Fruit fly (Drosophila melanogaster) whole organism, embryonic: ENCODE measurements around the gene CG43210.

Experiments used
- Adf1 ChIP-seq: fragments of 200-800 bp; sonication (Bioruptor generic); IDR thresholded peaks from 2 replicates; pipeline ENCODE4 v1.3.6; 2022; ENCODE audit warnings: missing biosample characterization, missing genetic modification characterization
- Atf6 ChIP-seq: fragments of 200-800 bp; sonication (Bioruptor generic); IDR thresholded peaks from 2 replicates; pipeline ENCODE4 v1.3.6; 2022; ENCODE audit warnings: missing biosample characterization, missing genetic modification characterization
- Bgb ChIP-seq: fragments of 200-800 bp; sonication (Bioruptor generic); IDR thresholded peaks from 2 replicates; pipeline ENCODE4 v1.3.6; 2022; ENCODE audit warnings: missing biosample characterization, missing genetic modification characterization; ENCODE audit not compliant: partially characterized antibody
- CG1024 ChIP-seq: fragments of 200-800 bp; sonication (Bioruptor generic); IDR thresholded peaks from 2 replicates; pipeline ENCODE4 v1.3.6; 2022; ENCODE audit warnings: missing biosample characterization, missing genetic modification characterization
- CG10366 ChIP-seq: fragments of 200-800 bp; sonication (Bioruptor generic); IDR thresholded peaks from 2 replicates; pipeline ENCODE4 v1.3.6; 2022; ENCODE audit warnings: missing biosample characterization, missing genetic modification characterization
- CG10431 ChIP-seq: fragments of 200-800 bp; sonication (Bioruptor generic); optimal IDR thresholded peaks from 3 replicates; lab custom pipeline; 2018; ENCODE audit warnings: missing biosample characterization, mild to moderate bottlenecking, missing genetic modification characterization
- CG10565 ChIP-seq: fragments of 200-800 bp; sonication (Bioruptor generic); optimal IDR thresholded peaks from 3 replicates; lab custom pipeline; 2016; ENCODE audit warnings: missing biosample characterization, mild to moderate bottlenecking, missing genetic modification characterization
- CG11504 ChIP-seq: fragments of 200-800 bp; sonication (Bioruptor generic); optimal IDR thresholded peaks from 3 replicates; lab custom pipeline; 2019; ENCODE audit warnings: missing biosample characterization, mild to moderate bottlenecking, missing genetic modification characterization, moderate library complexity
- CG11696 ChIP-seq: fragments of 200-800 bp; sonication (Bioruptor generic); IDR thresholded peaks from 2 replicates; pipeline ENCODE4 v1.3.6; 2022; ENCODE audit warnings: missing biosample characterization, missing genetic modification characterization
- CG12219 ChIP-seq: fragments of 200-800 bp; sonication (Bioruptor generic); optimal IDR thresholded peaks from 3 replicates; lab custom pipeline; 2018; ENCODE audit warnings: missing biosample characterization, mild to moderate bottlenecking, missing genetic modification characterization
- CG12744 ChIP-seq: fragments of 200-800 bp; sonication (Bioruptor generic); optimal IDR thresholded peaks from 2 replicates; lab custom pipeline; 2016; ENCODE audit warnings: missing biosample characterization, missing genetic modification characterization
- CG12769 ChIP-seq: fragments of 200-800 bp; sonication (Bioruptor generic); optimal IDR thresholded peaks from 2 replicates; lab custom pipeline; 2019; ENCODE audit warnings: missing biosample characterization, mild to moderate bottlenecking, missing genetic modification characterization, moderate library complexity
- CG12942 ChIP-seq: fragments of 200-800 bp; sonication (Bioruptor generic); optimal IDR thresholded peaks from 3 replicates; lab custom pipeline; 2016; ENCODE audit warnings: missing biosample characterization, missing genetic modification characterization
- CG13287 ChIP-seq: fragments of 200-800 bp; sonication (Bioruptor generic); IDR thresholded peaks from 2 replicates; pipeline ENCODE4 v1.3.6; 2022; ENCODE audit warnings: missing biosample characterization, missing genetic modification characterization; ENCODE audit not compliant: partially characterized antibody
- CG17612 ChIP-seq: fragments of 200-800 bp; sonication (Bioruptor generic); IDR thresholded peaks from 2 replicates; pipeline ENCODE4 v1.3.6; 2022; ENCODE audit warnings: missing biosample characterization, missing genetic modification characterization
- CG17829 ChIP-seq: fragments of 200-800 bp; optimal IDR thresholded peaks from 2 replicates; lab custom pipeline; 2019; ENCODE audit warnings: missing biosample characterization, mild to moderate bottlenecking, missing genetic modification characterization, moderate library complexity
- CG17912 ChIP-seq: fragments of 200-800 bp; sonication (Bioruptor generic); optimal IDR thresholded peaks from 2 replicates; lab custom pipeline; 2018; ENCODE audit warnings: missing biosample characterization, mild to moderate bottlenecking, missing genetic modification characterization
- CG2199 ChIP-seq: fragments of 200-800 bp; sonication (Bioruptor generic); IDR thresholded peaks from 3 replicates; pipeline ENCODE4 v1.3.6; 2022; ENCODE audit warnings: missing biosample characterization, missing genetic modification characterization
- CG3163 ChIP-seq: fragments of 200-800 bp; sonication (Bioruptor generic); optimal IDR thresholded peaks from 3 replicates; lab custom pipeline; 2016; ENCODE audit warnings: missing biosample characterization, missing genetic modification characterization
- CG32532 ChIP-seq: fragments of 200-800 bp; sonication (Bioruptor generic); IDR thresholded peaks from 2 replicates; pipeline ENCODE4 v1.3.6; 2022; ENCODE audit warnings: missing biosample characterization, missing genetic modification characterization
- CG32767 ChIP-seq: fragments of 200-800 bp; sonication (Bioruptor generic); IDR thresholded peaks from 2 replicates; pipeline ENCODE4 v1.3.6; 2022; ENCODE audit warnings: missing biosample characterization, missing genetic modification characterization
- CG3281 ChIP-seq: fragments of 200-800 bp; sonication (Bioruptor generic); optimal IDR thresholded peaks from 3 replicates; lab custom pipeline; 2017; ENCODE audit warnings: missing biosample characterization, mild to moderate bottlenecking, missing genetic modification characterization
- CG33213 ChIP-seq: fragments of 200-800 bp; sonication (Bioruptor generic); optimal IDR thresholded peaks from 3 replicates; lab custom pipeline; 2016; ENCODE audit warnings: missing biosample characterization, missing genetic modification characterization
- CG43689 ChIP-seq: fragments of 200-800 bp; sonication (Bioruptor generic); IDR thresholded peaks from 2 replicates; pipeline ENCODE4 v1.3.6; 2022; ENCODE audit warnings: missing biosample characterization, missing genetic modification characterization
- CG6813 ChIP-seq: fragments of 200-800 bp; sonication (Bioruptor generic); optimal IDR thresholded peaks from 2 replicates; lab custom pipeline; 2017; ENCODE audit warnings: missing biosample characterization, missing genetic modification characterization, mild to moderate bottlenecking, moderate library complexity, missing genetic modification reagents
- CG9215 ChIP-seq: fragments of 200-800 bp; sonication (Bioruptor generic); IDR thresholded peaks from 2 replicates; pipeline ENCODE4 v1.3.6; 2022; ENCODE audit warnings: missing biosample characterization, missing genetic modification characterization
- CG9817 ChIP-seq: fragments of 200-800 bp; sonication (Bioruptor generic); optimal IDR thresholded peaks from 2 replicates; lab custom pipeline; 2018; ENCODE audit warnings: missing biosample characterization, mild to moderate bottlenecking, missing genetic modification characterization, moderate library complexity
- Doc3 ChIP-seq: fragments of 200-800 bp; sonication (Bioruptor generic); IDR thresholded peaks from 3 replicates; pipeline ENCODE4 v1.3.6; 2022; ENCODE audit warnings: missing biosample characterization, missing genetic modification characterization; ENCODE audit not compliant: partially characterized antibody
- Dref ChIP-seq: fragments of 200-800 bp; sonication (Bioruptor generic); IDR thresholded peaks from 2 replicates; pipeline ENCODE4 v1.3.6; 2022; ENCODE audit warnings: missing biosample characterization, missing genetic modification characterization
- Eip74EF ChIP-seq, 2 experiments: fragments of 200-800 bp in 1 of 2; fragments of >200 bp in 1 of 2; sonication (Bioruptor generic) in 1 of 2; optimal IDR thresholded peaks; 2 replicates each; lab custom pipeline; 2017 to 2019; ENCODE audit warnings: missing biosample characterization in 2 of 2, missing genetic modification characterization in 2 of 2, mild to moderate bottlenecking in 1 of 2, moderate library complexity in 1 of 2
- HLH4C ChIP-seq: fragments of 200-800 bp; sonication (Bioruptor generic); IDR thresholded peaks from 3 replicates; pipeline ENCODE4 v1.3.6; 2022; ENCODE audit warnings: missing biosample characterization, missing genetic modification characterization; ENCODE audit not compliant: partially characterized antibody
- HmgD ChIP-seq: fragments of 200-800 bp; sonication (Bioruptor generic); optimal IDR thresholded peaks from 3 replicates; lab custom pipeline; 2016; ENCODE audit warnings: missing biosample characterization, missing genetic modification characterization
- Nf-YC ChIP-seq: fragments of 200-800 bp; optimal IDR thresholded peaks from 3 replicates; lab custom pipeline; 2019; ENCODE audit warnings: missing biosample characterization, mild to moderate bottlenecking, missing genetic modification characterization, moderate library complexity
- Pdp1 ChIP-seq, 2 experiments: fragments of 200-800 bp; sonication (Bioruptor generic); optimal IDR thresholded peaks; 3 replicates each; lab custom pipeline; 2016; ENCODE audit warnings: missing biosample characterization in 2 of 2, missing genetic modification characterization in 2 of 2, mild to moderate bottlenecking in 1 of 2, moderate library complexity in 1 of 2
- Scr ChIP-seq: fragments of 200-800 bp; sonication (Bioruptor generic); IDR thresholded peaks from 2 replicates; pipeline ENCODE4 v1.3.6; 2022; ENCODE audit warnings: missing biosample characterization, missing genetic modification characterization; ENCODE audit not compliant: partially characterized antibody
- chif ChIP-seq, 2 experiments: fragments of 200-800 bp; sonication (Bioruptor generic); optimal IDR thresholded peaks; 3 replicates each; lab custom pipeline; 2016; ENCODE audit warnings: missing biosample characterization in 2 of 2, missing genetic modification characterization in 2 of 2
- gce ChIP-seq: fragments of 200-800 bp; sonication (Bioruptor generic); IDR thresholded peaks from 3 replicates; pipeline ENCODE4 v1.3.6; 2022; ENCODE audit warnings: missing biosample characterization, missing genetic modification characterization
- h ChIP-seq: fragments of >200 bp; optimal IDR thresholded peaks from 2 replicates; lab custom pipeline; 2017
- jumu ChIP-seq: fragments of 200-800 bp; sonication (Bioruptor generic); optimal IDR thresholded peaks from 3 replicates; lab custom pipeline; 2016; ENCODE audit warnings: missing biosample characterization, missing genetic modification characterization
- ken ChIP-seq: fragments of 200-800 bp; sonication (Bioruptor generic); IDR thresholded peaks from 3 replicates; pipeline ENCODE4 v1.3.6; 2022; ENCODE audit warnings: missing biosample characterization, missing genetic modification characterization
- nerfin-2 ChIP-seq: fragments of 200-800 bp; sonication (Bioruptor generic); IDR thresholded peaks from 2 replicates; pipeline ENCODE4 v1.3.6; 2022; ENCODE audit warnings: missing biosample characterization, missing genetic modification characterization; ENCODE audit not compliant: partially characterized antibody
- phol ChIP-seq: fragments of 200-800 bp; sonication (Bioruptor generic); optimal IDR thresholded peaks from 3 replicates; lab custom pipeline; 2018; ENCODE audit warnings: missing biosample characterization, mild to moderate bottlenecking, missing genetic modification characterization, moderate library complexity
- rib ChIP-seq: fragments of 200-800 bp; sonication (Bioruptor generic); IDR thresholded peaks from 2 replicates; pipeline ENCODE4 v1.3.6; 2022; ENCODE audit warnings: missing biosample characterization, missing genetic modification characterization
- slp2 ChIP-seq: fragments of 200-800 bp; sonication (Bioruptor generic); optimal IDR thresholded peaks from 2 replicates; lab custom pipeline; 2016; ENCODE audit warnings: missing biosample characterization, missing genetic modification characterization
- sna ChIP-seq: fragments of 200-800 bp; sonication (Bioruptor generic); IDR thresholded peaks from 2 replicates; pipeline ENCODE4 v1.3.6; 2022; ENCODE audit warnings: missing biosample characterization, missing genetic modification characterization; ENCODE audit not compliant: partially characterized antibody
- ssp ChIP-seq: fragments of 200-800 bp; sonication (Bioruptor generic); IDR thresholded peaks from 2 replicates; pipeline ENCODE4 v1.3.6; 2022; ENCODE audit warnings: missing biosample characterization, missing genetic modification characterization
- trem ChIP-seq: fragments of 200-800 bp; optimal IDR thresholded peaks from 3 replicates; lab custom pipeline; 2019; ENCODE audit warnings: missing biosample characterization, mild to moderate bottlenecking, missing genetic modification characterization, moderate library complexity
- vnd ChIP-seq: fragments of 200-800 bp; sonication (Bioruptor generic); IDR thresholded peaks from 3 replicates; pipeline ENCODE4 v1.3.6; 2022; ENCODE audit warnings: missing biosample characterization, missing genetic modification characterization; ENCODE audit not compliant: partially characterized antibody

Gene CG43210

DNA sequence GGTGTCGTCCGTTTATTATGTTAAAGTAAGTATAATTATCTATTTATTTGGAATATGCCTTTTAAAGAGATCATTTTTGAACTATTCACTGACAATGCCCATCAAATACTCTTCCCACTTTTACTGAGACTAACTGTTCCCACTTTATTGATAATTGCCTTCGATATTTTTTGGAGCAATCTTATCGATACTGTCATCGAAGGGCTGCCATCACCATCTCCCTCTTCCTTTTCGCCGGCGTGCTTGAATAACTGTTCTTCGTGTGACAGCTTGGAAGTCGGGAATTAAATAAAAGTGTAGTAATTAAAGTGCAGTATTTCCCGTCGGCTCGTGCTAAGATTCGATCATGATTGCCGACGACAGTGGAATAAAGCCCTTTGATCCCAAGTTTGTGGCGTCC lies 25.8 kb upstream of the CG43210 start, which contains the start of gene qin (continued):
- TF ChIP-seq CG9817 (tag; lab: Kevin White, UChicago): no peak
- peak; percentile 42; the same call in 1 of the 2 replicates for TF ChIP-seq sna (GFP tag; lab: Robert Waterston, UW)
- no peak for TF ChIP-seq CG12769 (tag; lab: Kevin White, UChicago)
- TF ChIP-seq CG13287 (GFP tag; lab: Robert Waterston, UW): peak; percentile 43; the same call in 1 of the 2 replicates
- TF ChIP-seq Scr (GFP tag; lab: Robert Waterston, UW): peak; percentile 58
- TF ChIP-seq rib: no peak
- no peak for TF ChIP-seq CG17912
- TF ChIP-seq nerfin-2 (GFP tag; lab: Robert Waterston, UW): no peak
- no peak for TF ChIP-seq CG17612 (GFP tag; lab: Robert Waterston, UW)
- TF ChIP-seq Dref: peak; percentile 49
- TF ChIP-seq chif (GFP tag; optimal IDR thresholded peaks at IDR 0.05; lab: Kevin White, UChicago): no peak
- TF ChIP-seq CG10366: no peak
- no peak for TF ChIP-seq CG17829 (tag; lab: Kevin White, UChicago)
- TF ChIP-seq CG9215 (GFP tag; lab: Robert Waterston, UW): no peak
- TF ChIP-seq Doc3 (GFP tag; lab: Robert Waterston, UW): 0 out of 3 replicates have a peak, but pooled peaks have one; percentile 28
- TF ChIP-seq CG32767 (GFP tag; lab: Robert Waterston, UW): no peak

DNA sequence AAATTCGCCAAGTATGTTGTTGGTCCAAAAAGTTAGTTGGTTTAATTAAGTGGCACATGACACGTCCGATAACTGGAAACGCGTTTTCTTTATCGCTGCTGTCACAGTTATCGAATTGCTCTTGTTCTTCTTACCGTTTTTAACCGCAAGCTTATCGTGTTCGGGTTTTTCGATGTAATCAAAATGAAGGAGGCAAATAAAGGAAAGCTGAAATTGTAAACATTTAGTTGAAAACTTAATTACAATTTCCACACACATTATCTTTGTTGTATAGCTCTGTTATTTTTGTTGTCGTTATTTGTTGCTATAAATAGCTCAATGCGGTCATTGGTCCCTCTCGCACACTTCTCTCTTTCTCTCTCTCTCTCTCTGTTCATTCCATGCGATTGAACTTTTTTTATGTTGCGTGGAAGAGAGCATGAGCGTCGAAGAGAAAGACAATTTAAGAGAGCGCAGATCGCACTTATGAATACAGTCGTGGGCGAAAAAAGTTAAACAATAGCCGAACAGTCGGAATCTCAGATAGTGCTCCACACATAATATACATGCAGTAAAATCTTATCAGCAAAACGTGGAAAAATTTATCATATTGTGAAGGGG lies 20.4 kb upstream of the CG43210 start:
- TF ChIP-seq CG12942 (GFP tag; lab: Kevin White, UChicago) (no peak), CG11504 (tag; lab: Kevin White, UChicago) (peak; percentile 2), CG33213 (GFP tag; lab: Kevin White, UChicago) (peak; percentile 8), CG6813 (GFP tag; lab: Kevin White, UChicago) (peak; percentile 13), gce (GFP tag; lab: Robert Waterston, UW) (0 out of 3 replicates have a peak, but pooled peaks have one; percentile 41), jumu (GFP tag; lab: Kevin White, UChicago) (no peak), CG12219 (GFP tag; lab: Kevin White, UChicago) (no peak), h (lab: Kevin White, UChicago) (no peak), Adf1 (GFP tag; lab: Robert Waterston, UW) (peak; percentile 27; the same call in 1 of the 2 replicates), ken (0 out of 3 replicates have a peak, but pooled peaks have one; percentile 24), vnd (GFP tag; lab: Robert Waterston, UW) (0 out of 3 replicates have a peak, but pooled peaks have one; percentile 34), Atf6 (GFP tag; lab: Robert Waterston, UW) (0 out of 2 replicates have a peak, but pooled peaks have one; percentile 24), CG3281 (GFP tag; lab: Kevin White, UChicago) (peak; percentile 4), Bgb (GFP tag; lab: Robert Waterston, UW) (peak; percentile 44), slp2 (no peak), CG11696 (GFP tag; lab: Robert Waterston, UW) (0 out of 2 replicates have a peak, but pooled peaks have one; percentile 33), CG12744 (GFP tag; lab: Kevin White, UChicago) (no peak), CG43689 (GFP tag; lab: Robert Waterston, UW) (no peak), CG10565 (no peak), CG10431 (GFP tag; lab: Kevin White, UChicago) (peak; percentile 38), Eip74EF (GFP tag; optimal IDR thresholded peaks at IDR 0.05; lab: Kevin White, UChicago) (no peak), ssp (GFP tag; lab: Robert Waterston, UW) (no peak), CG3163 (GFP tag; lab: Kevin White, UChicago) (peak; percentile 100), HmgD (GFP tag; lab: Kevin White, UChicago) (no peak), CG32532 (GFP tag; lab: Robert Waterston, UW) (peak; percentile 55; the same call in 1 of the 2 replicates), CG1024 (no peak), Scr (GFP tag; lab: Robert Waterston, UW) (peak; percentile 55), CG2199 (GFP tag; lab: Robert Waterston, UW) (peak; percentile 66; the same call in 1 of the 3 replicates), Pdp1 (GFP tag; optimal IDR thresholded peaks at IDR 0.05; lab: Kevin White, UChicago) (peak in 1 of 2 experiments; percentile 41), HLH4C (peak; percentile 74), phol (tag; lab: Kevin White, UChicago) (no peak), Nf-YC (tag; lab: Kevin White, UChicago) (no peak), trem (tag; lab: Kevin White, UChicago) (peak; percentile 2)
